Fruit fly (Drosophila melanogaster): Measurements from ENCODE around the gene CG15330.
A peak's percentile ranks its signal among the peaks of the same experiment; 100 is the strongest.

The CG15330 gene

dm6 chrX:7955890-7956289 lies at the start of gene CG15330, which contains the start of gene CG15332:
Gene CG15330 (plus strand): TSS chrX:7956064.
Gene CG15332 (minus strand): TSS chrX:7955990.
- TF ChIP-seq CG17801 (GFP tag; optimal IDR thresholded peaks at IDR 0.05; ENCODE audit: partially characterized antibody), result no peak

dm6 chrX:7908239-7909068 lies 47.4 kb upstream of the CG15330 start, which contains the start of the genes dpr14 and spidey:
Gene dpr14 (minus strand): TSS chrX:7908286.
Gene spidey (plus strand): TSS chrX:7908931.
- peak; percentile 85 for TF ChIP-seq CG17801 (GFP tag; optimal IDR thresholded peaks at IDR 0.05; ENCODE audit: partially characterized antibody)

dm6 chrX:7909069-7909389 lies 46.8 kb upstream of the CG15330 start:
- TF ChIP-seq CG17801 (GFP tag; optimal IDR thresholded peaks at IDR 0.05; ENCODE audit: partially characterized antibody), result no peak

- TF ChIP-seq CG17801 (GFP tag; optimal IDR thresholded peaks at IDR 0.05; ENCODE audit: partially characterized antibody), result no peak
Measured at dm6 chrX:7909482-7909881, 46.4 kb upstream of the CG15330 start.

- TF ChIP-seq CG17801 (GFP tag; optimal IDR thresholded peaks at IDR 0.05; ENCODE audit: partially characterized antibody), result peak; percentile 43
Measured at dm6 chrX:7911983-7912630, 43.8 kb upstream of the CG15330 start, which contains the start of gene snz. Gene snz (plus strand): TSS chrX:7912089.

dm6 chrX:7920081-7920688 lies 35.7 kb upstream of the CG15330 start, which contains the start of the genes hdm and Ykt6:
Gene hdm (minus strand): TSS chrX:7920131.
Gene Ykt6 (plus strand): TSS chrX:7920409.
- TF ChIP-seq CG17801 (GFP tag; optimal IDR thresholded peaks at IDR 0.05; ENCODE audit: partially characterized antibody), result peak; percentile 82

- no peak for TF ChIP-seq CG17801 (GFP tag; optimal IDR thresholded peaks at IDR 0.05; ENCODE audit: partially characterized antibody)
Measured at dm6 chrX:7923063-7923462, 32.8 kb upstream of the CG15330 start.

- TF ChIP-seq CG17801 (GFP tag; optimal IDR thresholded peaks at IDR 0.05; ENCODE audit: partially characterized antibody), result no peak
Measured at dm6 chrX:7924913-7925312, 31.0 kb upstream of the CG15330 start.

dm6 chrX:7930236-7931027 lies 25.4 kb upstream of the CG15330 start:
- TF ChIP-seq CG17801 (GFP tag; optimal IDR thresholded peaks at IDR 0.05; ENCODE audit: partially characterized antibody), result no peak

dm6 chrX:7931028-7931549 lies 24.8 kb upstream of the CG15330 start, which contains the start of gene mahe:
Gene mahe (minus strand): TSS chrX:7931382.
- no peak for TF ChIP-seq CG17801 (GFP tag; optimal IDR thresholded peaks at IDR 0.05; ENCODE audit: partially characterized antibody)

- TF ChIP-seq CG17801 (GFP tag; optimal IDR thresholded peaks at IDR 0.05; ENCODE audit: partially characterized antibody), result no peak
Measured at dm6 chrX:7933210-7933915, 22.5 kb upstream of the CG15330 start, which contains the start of the genes Dhdds and RpS14a. Gene Dhdds (minus strand): TSS chrX:7933351. Gene RpS14a (plus strand): TSS chrX:7933742.

- TF ChIP-seq CG17801 (GFP tag; optimal IDR thresholded peaks at IDR 0.05; ENCODE audit: partially characterized antibody), result peak; percentile 89
Measured at dm6 chrX:7934679-7935078, 21.2 kb upstream of the CG15330 start, which contains the start of gene RpS14b. Gene RpS14b (plus strand): TSS chrX:7934898.

dm6 chrX:7935798-7936572 lies 19.9 kb upstream of the CG15330 start, which contains the start of gene Ubr3:
Gene Ubr3 (plus strand): TSS chrX:7935896.
- peak; percentile 48 for TF ChIP-seq CG17801 (GFP tag; optimal IDR thresholded peaks at IDR 0.05; ENCODE audit: partially characterized antibody)
